Worm (Caenorhabditis elegans) whole organism, L4 larva: ENCODE data around the gene dex-1.
A peak's percentile ranks its signal among the peaks of the same experiment; 100 is the strongest.

Experiments used
- D1046.2 ChIP-seq: fragments of 200-800 bp; sonication (Bioruptor generic); IDR thresholded peaks from 2 replicates; pipeline ENCODE4 v1.3.6; 2022; ENCODE audit warnings: missing genetic modification characterization, missing compliant biosample characterization
- F26F4.8 ChIP-seq: fragments of 200-800 bp; sonication (Bioruptor generic); conservative IDR thresholded peaks from 2 replicates; pipeline ENCODE4 v1.3.6; 2022; ENCODE audit warnings: missing genetic modification characterization, missing compliant biosample characterization
- F37D6.2 ChIP-seq: sonication (generic microtip); optimal IDR thresholded peaks from 2 replicates; lab custom pipeline; 2016; ENCODE audit warnings: mild to moderate bottlenecking, missing genetic modification characterization, missing compliant biosample characterization
- T26A8.4 ChIP-seq: fragments of 200-800 bp; sonication (Bioruptor generic); IDR thresholded peaks from 2 replicates; pipeline ENCODE4 v1.3.6; 2022; ENCODE audit warnings: missing genetic modification characterization, missing compliant biosample characterization
- Y48G9A.11 ChIP-seq: fragments of 200-800 bp; sonication (Bioruptor generic); IDR thresholded peaks from 2 replicates; pipeline ENCODE4 v1.3.6; 2022; ENCODE audit warnings: missing genetic modification reagents, missing genetic modification characterization, missing compliant biosample characterization
- ZK337.2 ChIP-seq: fragments of 200-800 bp; sonication (Bioruptor generic); IDR thresholded peaks from 2 replicates; pipeline ENCODE4 v1.3.6; 2022; ENCODE audit warnings: missing genetic modification reagents, missing genetic modification characterization, missing compliant biosample characterization
- aha-1 ChIP-seq: fragments of 150-350 bp; peaks from one replicate; lab custom pipeline; 2014; ENCODE audit warnings: missing biosample characterization, missing genetic modification characterization
- attf-4 ChIP-seq: sonication (generic microtip); optimal IDR thresholded peaks from 3 replicates; lab custom pipeline; 2017; ENCODE audit warnings: missing biosample characterization, missing genetic modification characterization
- ctbp-1 ChIP-seq: fragments of 200-800 bp; sonication (Bioruptor generic); IDR thresholded peaks from 2 replicates; pipeline ENCODE4 v1.3.6; 2022; ENCODE audit warnings: missing genetic modification reagents, missing genetic modification characterization, missing compliant biosample characterization
- dmd-8 ChIP-seq: fragments of 200-800 bp; sonication (Bioruptor generic); IDR thresholded peaks from 2 replicates; pipeline ENCODE4 v1.3.6; 2022; ENCODE audit warnings: missing genetic modification characterization, missing compliant biosample characterization
- dmd-9 ChIP-seq: fragments of 200-800 bp; sonication (Bioruptor generic); IDR thresholded peaks from 2 replicates; pipeline ENCODE4 v1.3.6; 2022; ENCODE audit warnings: missing genetic modification reagents, missing genetic modification characterization, missing compliant biosample characterization
- egl-27 ChIP-seq: sonication (generic microtip); optimal IDR thresholded peaks from 3 replicates; lab custom pipeline; 2017; ENCODE audit warnings: missing biosample characterization, missing genetic modification reagents, missing genetic modification characterization
- egl-43 ChIP-seq: fragments of 200-800 bp; sonication (Bioruptor generic); IDR thresholded peaks from 2 replicates; pipeline ENCODE4 v1.3.6; 2022; ENCODE audit warnings: missing genetic modification reagents, missing genetic modification characterization, missing compliant biosample characterization
- fkh-10 ChIP-seq: fragments of 150-350 bp; optimal IDR thresholded peaks from 2 replicates; lab custom pipeline; 2014; ENCODE audit warnings: missing biosample characterization, missing genetic modification reagents, missing genetic modification characterization
- gei-8 ChIP-seq: fragments of 200-800 bp; sonication (Bioruptor generic); optimal IDR thresholded peaks from 2 replicates; lab custom pipeline; 2018; ENCODE audit warnings: mild to moderate bottlenecking, missing genetic modification characterization, missing compliant biosample characterization
- jun-1 ChIP-seq: fragments of 150-350 bp; optimal IDR thresholded peaks from 2 replicates; lab custom pipeline; 2014; ENCODE audit warnings: missing biosample characterization, missing genetic modification reagents, missing genetic modification characterization
- lim-7 ChIP-seq: fragments of 200-800 bp; sonication (Bioruptor generic); IDR thresholded peaks from 2 replicates; pipeline ENCODE4 v1.3.6; 2022; ENCODE audit warnings: missing genetic modification characterization, missing compliant biosample characterization
- lin-13 ChIP-seq: fragments of 150-350 bp; optimal IDR thresholded peaks from 2 replicates; lab custom pipeline; 2014; ENCODE audit warnings: missing biosample characterization, missing genetic modification reagents, missing genetic modification characterization
- lin-15B ChIP-seq: fragments of 150-350 bp; sonication (generic microtip); optimal IDR thresholded peaks from 3 replicates; lab custom pipeline; 2014; ENCODE audit warnings: missing biosample characterization, missing genetic modification characterization
- madf-9 ChIP-seq: fragments of 200-800 bp; sonication (Bioruptor generic); conservative IDR thresholded peaks from 2 replicates; pipeline ENCODE4 v1.3.6; 2022; ENCODE audit warnings: missing genetic modification reagents, missing genetic modification characterization, missing compliant biosample characterization
- mdl-1 ChIP-seq, 2 experiments: fragments of 150-350 bp in 1 of 2; sonication (generic microtip) in 1 of 2; optimal IDR thresholded peaks; 2 replicates each; lab custom pipeline; 2014 to 2017; ENCODE audit warnings: missing biosample characterization in 2 of 2, missing genetic modification characterization in 2 of 2
- mep-1 ChIP-seq: fragments of 150-350 bp; sonication (generic microtip); optimal IDR thresholded peaks from 3 replicates; lab custom pipeline; 2014; ENCODE audit warnings: missing biosample characterization, missing genetic modification characterization
- mxl-2 ChIP-seq: fragments of 200-800 bp; sonication (Bioruptor generic); conservative IDR thresholded peaks from 2 replicates; pipeline ENCODE4 v1.3.6; 2022; ENCODE audit warnings: missing genetic modification reagents, missing genetic modification characterization, missing compliant biosample characterization
- mxl-3 ChIP-seq: fragments of 200-800 bp; sonication (Bioruptor generic); optimal IDR thresholded peaks from 2 replicates; lab custom pipeline; 2018; ENCODE audit warnings: mild to moderate bottlenecking, missing genetic modification characterization, missing compliant biosample characterization
- nhr-10 ChIP-seq: fragments of 150-350 bp; optimal IDR thresholded peaks from 2 replicates; lab custom pipeline; 2014; ENCODE audit warnings: missing biosample characterization, missing genetic modification characterization
- nhr-102 ChIP-seq: sonication (generic microtip); optimal IDR thresholded peaks from 2 replicates; lab custom pipeline; 2016; ENCODE audit warnings: mild to moderate bottlenecking, missing genetic modification characterization, moderate library complexity, missing compliant biosample characterization
- nhr-42 ChIP-seq: fragments of 200-800 bp; sonication (Bioruptor generic); IDR thresholded peaks from 2 replicates; pipeline ENCODE4 v1.3.6; 2022; ENCODE audit warnings: missing genetic modification characterization, missing compliant biosample characterization
- nhr-48 ChIP-seq: sonication (generic microtip); optimal IDR thresholded peaks from 2 replicates; lab custom pipeline; 2016; ENCODE audit warnings: mild to moderate bottlenecking, missing genetic modification characterization, missing compliant biosample characterization
- nhr-6 ChIP-seq: fragments of 150-350 bp; optimal IDR thresholded peaks from 2 replicates; lab custom pipeline; 2014; ENCODE audit warnings: missing biosample characterization, missing genetic modification characterization
- nhr-77 ChIP-seq: fragments of 150-350 bp; optimal IDR thresholded peaks from 2 replicates; lab custom pipeline; 2014; ENCODE audit warnings: missing biosample characterization, missing genetic modification characterization
- pha-4 ChIP-seq, 2 experiments: fragments of 150-350 bp in 1 of 2; fragments of 200-800 bp in 1 of 2; sonication (Bioruptor generic) in 1 of 2; IDR thresholded peaks in 1 of 2; optimal IDR thresholded peaks in 1 of 2; 2 replicates each; pipeline versions ENCODE4 v1.3.6 to Lab custom; 2014 to 2022; ENCODE audit warnings: missing genetic modification characterization in 2 of 2, missing genetic modification reagents in 2 of 2, missing biosample characterization in 1 of 2, missing compliant biosample characterization in 1 of 2
- pqm-1 ChIP-seq: sonication (generic microtip); optimal IDR thresholded peaks from 2 replicates; lab custom pipeline; 2017; ENCODE audit warnings: missing biosample characterization, missing genetic modification characterization
- saeg-2 ChIP-seq: fragments of 200-800 bp; sonication (Bioruptor generic); IDR thresholded peaks from 2 replicates; pipeline ENCODE4 v1.3.6; 2022; ENCODE audit warnings: missing genetic modification reagents, missing genetic modification characterization, missing compliant biosample characterization
- sdz-12 ChIP-seq: fragments of 200-800 bp; sonication (Bioruptor generic); optimal IDR thresholded peaks from 2 replicates; lab custom pipeline; 2018; ENCODE audit warnings: mild to moderate bottlenecking, missing genetic modification characterization, missing compliant biosample characterization
- set-16 ChIP-seq: fragments of 200-800 bp; sonication (Bioruptor generic); IDR thresholded peaks from 2 replicates; pipeline ENCODE4 v1.3.6; 2022; ENCODE audit warnings: missing genetic modification reagents, missing genetic modification characterization, missing compliant biosample characterization
- skn-1 ChIP-seq: fragments of 150-350 bp; optimal IDR thresholded peaks from 2 replicates; lab custom pipeline; 2014; ENCODE audit warnings: missing biosample characterization, missing genetic modification characterization
- spr-3 ChIP-seq: fragments of 200-800 bp; sonication (Bioruptor generic); optimal IDR thresholded peaks from 2 replicates; lab custom pipeline; 2018; ENCODE audit warnings: mild to moderate bottlenecking, missing genetic modification characterization, missing compliant biosample characterization
- tra-1 ChIP-seq: fragments of 200-800 bp; sonication (Bioruptor generic); IDR thresholded peaks from 2 replicates; pipeline ENCODE4 v1.3.6; 2022; ENCODE audit warnings: missing genetic modification reagents, missing genetic modification characterization, missing compliant biosample characterization
- unc-130 ChIP-seq: sonication (generic microtip); optimal IDR thresholded peaks from 2 replicates; lab custom pipeline; 2016; ENCODE audit warnings: missing genetic modification reagents, missing genetic modification characterization, missing compliant biosample characterization
- unc-62 ChIP-seq, 3 experiments: fragments of 150-350 bp in 1 of 3; sonication (generic microtip); optimal IDR thresholded peaks in 2 of 3; peaks in 1 of 3; 1 replicate in 1 of 3; 2 replicates in 2 of 3; lab custom pipeline; 2014 to 2017; ENCODE audit warnings: missing biosample characterization in 3 of 3, missing genetic modification characterization in 3 of 3, missing genetic modification reagents in 3 of 3, missing genotype in 1 of 3
- zag-1 ChIP-seq: fragments of 150-350 bp; optimal IDR thresholded peaks from 2 replicates; lab custom pipeline; 2014; ENCODE audit warnings: missing biosample characterization, missing genetic modification characterization
- zfp-2 ChIP-seq: sonication (generic microtip); optimal IDR thresholded peaks from 2 replicates; lab custom pipeline; 2016; ENCODE audit warnings: mild to moderate bottlenecking, missing genetic modification characterization, missing compliant biosample characterization

Gene dex-1

ce11 chrIII:5564799-5565198 is 38.9 kb downstream of the dex-1 start, which contains the start of gene mlc-3 (continued):
- no peak for TF ChIP-seq D1046.2 (GFP tag; lab: Robert Waterston, UW)
- peak; percentile 20 for TF ChIP-seq aha-1
- no peak for TF ChIP-seq nhr-48
- no peak for TF ChIP-seq zag-1 (tag; lab: Kevin White, UChicago)
- 0 out of 2 replicates have a peak, but pooled peaks have one; percentile 16 for TF ChIP-seq lim-7
- peak; percentile 43; the same call in 1 of the 2 replicates for TF ChIP-seq set-16 (GFP tag; lab: Robert Waterston, UW)
- no peak for TF ChIP-seq tra-1 (GFP tag; lab: Robert Waterston, UW)
- TF ChIP-seq F26F4.8 = no peak
- TF ChIP-seq nhr-42 = no peak
- TF ChIP-seq dmd-8 (GFP tag; lab: Robert Waterston, UW) = no peak
- no peak for TF ChIP-seq zfp-2 (tag; lab: Kevin White, UChicago)
- TF ChIP-seq sdz-12 (GFP tag; lab: Kevin White, UChicago) = no peak
- TF ChIP-seq ZK337.2 (GFP tag; lab: Robert Waterston, UW) = 0 out of 2 replicates have a peak, but pooled peaks have one; percentile 15

DNA sequence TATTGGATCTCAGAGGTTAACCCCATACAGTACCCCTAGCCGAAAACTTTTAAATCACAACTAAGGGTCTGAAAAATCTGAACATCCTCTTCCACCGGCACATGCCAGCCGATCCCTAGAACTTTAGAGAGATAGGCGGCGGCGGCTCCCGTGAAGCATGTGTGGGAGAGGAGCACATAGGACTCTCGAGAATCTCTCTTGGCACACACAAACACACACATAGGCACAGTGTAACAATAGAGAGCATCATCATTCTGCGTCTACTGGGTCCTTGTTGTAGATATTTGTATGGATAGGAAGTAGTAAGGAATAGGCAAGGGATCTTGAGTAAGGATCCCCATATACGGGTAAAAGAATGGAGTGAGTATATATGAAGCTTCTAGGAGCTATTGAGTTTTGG is 39.8 kb downstream of the dex-1 start:
- TF ChIP-seq egl-27 = no peak
- no peak for TF ChIP-seq mep-1 (tag; lab: Kevin White, UChicago)
- TF ChIP-seq Y48G9A.11 (GFP tag; lab: Robert Waterston, UW) = no peak
- TF ChIP-seq F37D6.2 (tag; lab: Kevin White, UChicago) = no peak
- no peak for TF ChIP-seq unc-130 (GFP tag; lab: Kevin White, UChicago)
- TF ChIP-seq nhr-6 (tag; lab: Kevin White, UChicago) = no peak
- TF ChIP-seq pqm-1 (tag; lab: Kevin White, UChicago) = no peak
- TF ChIP-seq lin-13 (GFP tag; lab: Kevin White, UChicago) = no peak
- TF ChIP-seq skn-1 (tag; lab: Kevin White, UChicago) = no peak
- no peak for TF ChIP-seq pha-4 (GFP tag; IDR thresholded peaks at IDR 0.05; lab: Robert Waterston, UW)
- no peak for TF ChIP-seq pha-4 (tag; optimal IDR thresholded peaks at IDR 0.05; lab: Kevin White, UChicago)
- TF ChIP-seq attf-4 (tag; lab: Kevin White, UChicago) = no peak
- TF ChIP-seq madf-9 = no peak
- no peak for TF ChIP-seq nhr-102 (tag; lab: Kevin White, UChicago)
- TF ChIP-seq set-16 (GFP tag; lab: Robert Waterston, UW) = no peak
- no peak for TF ChIP-seq egl-43 (GFP tag; lab: Robert Waterston, UW)
- no peak for TF ChIP-seq mxl-3 (GFP tag; lab: Kevin White, UChicago)
- TF ChIP-seq saeg-2 = no peak
- TF ChIP-seq T26A8.4 = no peak
- TF ChIP-seq spr-3 (GFP tag; lab: Kevin White, UChicago) = no peak

DNA sequence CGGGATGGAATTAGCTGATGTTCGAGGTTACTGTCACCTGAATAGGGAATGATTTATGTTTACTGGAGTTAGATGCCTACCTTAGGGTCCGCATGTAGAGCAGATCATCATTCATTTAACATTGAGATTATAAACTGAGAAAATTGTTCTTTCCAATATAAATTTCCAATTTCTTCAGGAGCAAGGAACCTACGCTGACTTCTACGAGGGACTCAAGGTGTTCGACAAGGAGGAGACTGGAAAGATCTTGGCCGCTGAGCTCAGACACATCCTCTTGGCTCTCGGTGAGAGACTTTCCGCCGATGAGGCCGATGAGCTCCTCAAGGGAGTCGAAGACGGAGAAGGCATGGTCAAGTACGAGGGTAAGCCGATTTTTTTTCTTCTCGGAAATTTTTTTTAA is 40.6 kb downstream of the dex-1 start:
- no peak for TF ChIP-seq ctbp-1
- TF ChIP-seq nhr-10 (tag; lab: Kevin White, UChicago) = no peak
- TF ChIP-seq fkh-10 (GFP tag; lab: Kevin White, UChicago) = no peak
- TF ChIP-seq mdl-1 (tag; optimal IDR thresholded peaks at IDR 0.05; lab: Kevin White, UChicago) = no peak
- TF ChIP-seq dmd-9 (GFP tag; lab: Robert Waterston, UW) = no peak
- TF ChIP-seq egl-27 = no peak
- TF ChIP-seq nhr-102 (tag; lab: Kevin White, UChicago) = no peak
- TF ChIP-seq set-16 (GFP tag; lab: Robert Waterston, UW) = peak; percentile 50
- TF ChIP-seq jun-1 = no peak
- TF ChIP-seq gei-8 = no peak
- TF ChIP-seq nhr-77 (tag; lab: Kevin White, UChicago) = no peak
- TF ChIP-seq mxl-2 = no peak
- no peak for TF ChIP-seq lin-15B (tag; lab: Kevin White, UChicago)
- peak in 1 of 2 experiments; percentile 68 for TF ChIP-seq unc-62 (GFP tag; optimal IDR thresholded peaks at IDR 0.05 in 1 of 2; lab: Kevin White, UChicago)
- no peak for TF ChIP-seq unc-62 (tag; optimal IDR thresholded peaks at IDR 0.05; lab: Kevin White, UChicago)
